Fruit fly (Drosophila melanogaster) whole organism, adult: ENCODE results near the gene Bruce.
A peak's percentile ranks its signal among the peaks of the same experiment; 100 is the strongest.

Experiments used
- CG33017 ChIP-seq: fragments of 200-800 bp; sonication (Bioruptor generic); optimal IDR thresholded peaks from 2 replicates; lab custom pipeline; 2018; ENCODE audit warnings: missing biosample characterization, mild to moderate bottlenecking, missing genetic modification characterization, moderate library complexity
- CG7045 ChIP-seq: fragments of 200-800 bp; sonication (Bioruptor generic); optimal IDR thresholded peaks from 2 replicates; lab custom pipeline; 2017; ENCODE audit warnings: missing biosample characterization, mild to moderate bottlenecking, missing genetic modification characterization
- Hr96 ChIP-seq: fragments of 200-800 bp; sonication (Bioruptor generic); optimal IDR thresholded peaks from 2 replicates; lab custom pipeline; 2016; ENCODE audit warnings: missing biosample characterization, missing genetic modification characterization
- bab1 ChIP-seq: fragments of 200-800 bp; sonication (Bioruptor generic); optimal IDR thresholded peaks from 3 replicates; lab custom pipeline; 2019; ENCODE audit warnings: missing biosample characterization, mild to moderate bottlenecking, missing genetic modification characterization, moderate library complexity
- cic ChIP-seq: fragments of 200-800 bp; sonication (Bioruptor generic); optimal IDR thresholded peaks from 2 replicates; lab custom pipeline; 2017; ENCODE audit warnings: missing biosample characterization, mild to moderate bottlenecking, missing genetic modification characterization, moderate library complexity
- kay ChIP-seq: fragments of 200-800 bp; sonication (Bioruptor generic); peaks from one replicate; lab custom pipeline; 2016; ENCODE audit warnings: missing biosample characterization, missing genetic modification characterization, borderline replicate concordance
- ovo ChIP-seq: fragments of 200-800 bp; sonication (Bioruptor generic); optimal IDR thresholded peaks from 2 replicates; lab custom pipeline; 2016; ENCODE audit warnings: missing biosample characterization, missing genetic modification characterization
- tj ChIP-seq: fragments of 200-800 bp; sonication (Bioruptor generic); optimal IDR thresholded peaks from 3 replicates; lab custom pipeline; 2017; ENCODE audit warnings: missing biosample characterization, mild to moderate bottlenecking, missing genetic modification characterization, moderate library complexity
- toe ChIP-seq: fragments of 200-800 bp; sonication (Bioruptor generic); optimal IDR thresholded peaks from 2 replicates; lab custom pipeline; 2016; ENCODE audit warnings: missing biosample characterization, missing genetic modification characterization

DNA sequence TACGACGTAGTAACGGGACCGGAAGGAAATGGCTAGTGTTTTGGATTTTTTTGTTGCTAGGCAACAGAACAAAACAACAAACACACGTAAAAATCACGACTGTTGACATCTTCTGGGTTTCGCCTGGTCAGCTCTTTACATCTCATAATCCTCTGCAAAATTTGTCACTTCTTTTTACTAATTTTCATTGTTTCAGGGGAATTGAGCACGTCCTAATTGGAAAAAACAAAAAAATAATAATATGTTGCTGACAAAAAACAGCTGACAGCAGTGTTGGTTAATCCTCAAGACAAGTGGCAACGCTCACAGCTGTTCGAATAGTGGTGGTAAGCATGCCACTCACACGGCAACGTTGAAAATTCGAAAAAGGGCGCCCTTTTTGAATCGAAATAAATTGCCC, 46.7 kb upstream of the Bruce start, which contains the start of gene Rfx:
- peak; percentile 13 for TF ChIP-seq cic (GFP tag; lab: Kevin White, UChicago)
- no peak for TF ChIP-seq toe (GFP tag; lab: Kevin White, UChicago)
- peak; percentile 55 for TF ChIP-seq tj (GFP tag; lab: Kevin White, UChicago)
- no peak for TF ChIP-seq kay (GFP tag; lab: Kevin White, UChicago)
- peak; percentile 37 for TF ChIP-seq Hr96 (GFP tag; lab: Kevin White, UChicago)
- peak; percentile 24 for TF ChIP-seq ovo (GFP tag; lab: Kevin White, UChicago)
- peak; percentile 61 for TF ChIP-seq bab1 (GFP tag; lab: Kevin White, UChicago)
- TF ChIP-seq CG7045 (GFP tag; lab: Kevin White, UChicago) = peak; percentile 58
- TF ChIP-seq CG33017 = peak; percentile 35
